Fruit fly (Drosophila melanogaster): Measurements from ENCODE around the gene CG6878.

Gene CG6878

DNA sequence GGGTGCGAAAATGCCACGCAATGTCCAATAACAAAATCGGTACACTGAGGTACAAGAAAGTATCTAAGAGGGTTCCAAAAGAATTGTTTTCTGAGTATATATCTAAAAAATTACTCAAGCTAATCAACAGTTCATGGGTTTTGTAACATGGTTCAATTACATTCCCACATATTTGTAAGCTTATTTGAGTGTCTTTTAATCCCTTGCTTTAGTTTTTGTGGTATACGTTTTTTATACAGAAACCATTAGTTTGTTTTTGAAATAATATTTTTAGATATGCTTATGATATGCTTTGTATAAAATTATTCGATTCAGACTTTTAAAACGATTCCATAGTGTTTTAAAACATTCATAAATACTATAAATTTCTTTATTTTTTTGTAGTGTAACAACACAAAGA lies 19.2 kb downstream of the CG6878 start:
- no peak for TF ChIP-seq noc (tag; optimal IDR thresholded peaks at IDR 0.05)

dm6 chr3L:15187782-15188181 lies 26.2 kb downstream of the CG6878 start:
- TF ChIP-seq noc (tag; optimal IDR thresholded peaks at IDR 0.05) = no peak

DNA sequence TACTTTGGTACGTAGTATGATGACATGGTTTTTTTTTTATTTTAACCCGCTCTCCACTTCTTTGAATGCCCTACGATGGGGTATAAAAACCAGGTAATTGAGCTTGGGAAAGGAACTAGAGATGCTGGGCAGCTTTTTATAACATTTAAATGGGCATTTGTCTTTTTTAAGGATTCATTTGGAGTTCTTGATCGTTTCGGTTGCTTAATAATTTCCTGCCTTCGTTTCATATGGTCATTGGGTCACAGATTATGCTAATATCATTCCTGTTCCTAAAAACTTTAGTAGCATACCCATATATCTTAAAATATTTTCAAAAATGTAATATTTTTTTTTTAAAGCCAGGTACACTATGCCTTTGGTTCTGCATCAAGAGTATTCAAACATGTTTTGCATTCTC lies 27.1 kb downstream of the CG6878 start:
- no peak for TF ChIP-seq noc (tag; optimal IDR thresholded peaks at IDR 0.05)

- TF ChIP-seq noc (tag; optimal IDR thresholded peaks at IDR 0.05) = no peak
Measured at dm6 chr3L:15189707-15190106, 28.1 kb downstream of the CG6878 start.

- TF ChIP-seq noc (tag; optimal IDR thresholded peaks at IDR 0.05) = no peak
Measured at dm6 chr3L:15192172-15192571, 30.6 kb downstream of the CG6878 start.

dm6 chr3L:15195548-15195947 lies 33.9 kb downstream of the CG6878 start:
- TF ChIP-seq noc (tag; optimal IDR thresholded peaks at IDR 0.05) = no peak

DNA sequence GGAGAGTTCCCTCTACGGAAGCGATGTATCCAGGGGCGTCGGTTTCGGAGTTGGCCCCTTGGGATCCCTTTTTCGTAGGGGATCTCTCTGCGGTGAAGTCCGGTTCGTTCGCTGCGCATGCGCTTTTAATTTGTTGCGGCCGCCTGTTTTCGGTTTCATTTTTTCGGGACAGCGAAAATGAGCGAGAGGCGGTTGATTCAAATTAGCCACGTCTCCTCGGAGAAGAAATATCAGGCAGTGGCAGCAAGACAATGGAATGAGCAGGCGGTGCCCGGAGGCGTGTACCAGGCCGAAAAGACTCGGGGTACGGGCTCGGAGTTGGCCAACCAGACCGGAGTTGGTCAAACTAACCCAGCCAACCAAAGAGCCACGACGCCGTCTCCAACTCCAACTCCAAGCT lies 34.6 kb downstream of the CG6878 start:
- TF ChIP-seq noc (tag; optimal IDR thresholded peaks at IDR 0.05) = no peak

- TF ChIP-seq noc (tag; optimal IDR thresholded peaks at IDR 0.05) = no peak
Measured at dm6 chr3L:15196711-15197320, 35.2 kb downstream of the CG6878 start.

DNA sequence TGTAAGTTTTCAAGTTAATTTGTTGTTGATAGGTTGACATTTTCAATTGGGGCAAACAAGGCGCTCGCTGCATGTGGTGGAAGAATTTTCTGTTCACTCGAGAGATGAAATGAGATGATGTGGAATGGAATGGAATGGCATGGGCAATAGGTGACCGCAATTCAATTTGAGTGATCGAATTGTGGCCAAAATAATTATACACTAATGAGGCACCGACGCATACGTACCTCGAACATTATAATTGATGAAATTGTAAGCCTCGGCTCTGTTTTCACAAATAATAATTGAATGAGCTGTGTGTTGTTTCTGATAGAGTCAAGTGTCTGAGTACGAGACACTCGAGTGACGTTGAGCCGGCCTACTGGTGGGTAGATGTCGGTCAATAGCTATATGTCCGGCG lies 36.4 kb downstream of the CG6878 start:
- TF ChIP-seq noc (tag; optimal IDR thresholded peaks at IDR 0.05) = no peak

DNA sequence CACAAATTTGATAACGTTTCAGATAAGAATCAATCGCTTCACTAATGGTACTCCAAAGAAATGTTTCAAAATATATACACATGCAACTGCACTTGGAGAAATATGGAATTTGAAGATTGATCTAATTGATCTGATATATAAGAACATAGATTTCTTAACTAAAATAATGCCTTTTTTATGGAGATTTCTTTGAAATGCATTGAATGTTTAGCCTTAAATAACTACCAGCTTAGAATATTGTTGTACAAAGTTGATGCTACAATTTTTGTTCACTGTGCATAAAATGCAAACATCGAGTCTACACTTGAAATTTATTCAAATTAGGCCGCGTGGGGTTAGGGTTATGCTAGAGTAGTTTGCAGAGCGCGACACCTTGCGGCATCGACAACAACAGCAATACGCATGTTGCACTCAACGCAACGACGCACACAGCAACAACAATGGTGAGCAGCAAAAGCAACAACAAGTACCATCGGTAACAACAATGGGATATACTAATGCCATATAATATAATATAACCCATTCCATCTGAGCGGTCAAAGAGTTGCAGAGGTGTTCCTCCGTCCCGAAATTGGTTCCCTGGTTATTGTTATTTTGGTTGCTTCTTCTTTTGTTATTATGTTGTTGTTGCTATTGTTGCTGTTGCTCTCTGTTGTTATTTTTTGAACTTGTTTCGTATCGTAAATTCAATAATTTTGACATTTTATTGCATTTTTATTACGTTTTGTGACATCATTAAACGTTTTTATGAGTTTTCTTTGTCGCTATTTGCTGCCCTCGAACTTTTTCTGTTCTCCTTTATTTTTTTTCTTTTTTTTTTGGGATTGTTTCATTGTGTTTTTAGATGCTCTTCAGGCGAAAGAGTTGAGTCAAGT lies 37.8 kb downstream of the CG6878 start:
- no peak for TF ChIP-seq noc (tag; optimal IDR thresholded peaks at IDR 0.05)

DNA sequence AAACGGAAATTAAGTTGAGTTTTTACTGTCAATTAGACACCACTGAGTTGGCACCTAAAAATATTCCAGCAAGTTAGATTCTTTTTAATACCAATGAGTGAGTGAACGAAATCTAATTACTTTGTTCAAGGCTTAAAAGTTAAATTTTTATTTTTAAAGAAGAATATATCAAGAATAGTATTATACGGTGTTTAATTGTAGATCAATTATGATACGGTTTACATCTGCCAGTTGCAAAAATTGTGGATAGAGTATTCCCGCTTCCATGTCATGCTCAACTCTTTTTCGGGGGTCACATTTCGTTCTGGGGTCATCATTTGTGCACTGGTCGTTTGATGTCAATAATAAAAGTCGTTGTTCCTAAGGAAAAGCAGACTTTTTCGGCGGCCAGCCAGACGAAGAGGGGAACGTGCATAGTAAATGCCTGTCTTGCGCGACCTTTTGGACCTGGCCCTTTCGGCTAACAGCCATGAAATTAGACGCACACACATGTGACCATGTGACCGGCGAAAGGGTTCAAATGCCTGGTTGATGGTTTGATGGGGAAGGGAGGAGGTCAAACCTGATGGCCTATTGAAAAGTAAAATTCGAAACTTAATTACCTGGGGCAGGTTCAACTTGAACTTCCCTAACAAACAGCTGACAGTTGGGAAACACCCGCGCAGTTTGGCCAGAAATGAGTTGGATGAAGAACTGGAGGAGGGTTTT lies 38.8 kb downstream of the CG6878 start:
- TF ChIP-seq noc (tag; optimal IDR thresholded peaks at IDR 0.05) = no peak

DNA sequence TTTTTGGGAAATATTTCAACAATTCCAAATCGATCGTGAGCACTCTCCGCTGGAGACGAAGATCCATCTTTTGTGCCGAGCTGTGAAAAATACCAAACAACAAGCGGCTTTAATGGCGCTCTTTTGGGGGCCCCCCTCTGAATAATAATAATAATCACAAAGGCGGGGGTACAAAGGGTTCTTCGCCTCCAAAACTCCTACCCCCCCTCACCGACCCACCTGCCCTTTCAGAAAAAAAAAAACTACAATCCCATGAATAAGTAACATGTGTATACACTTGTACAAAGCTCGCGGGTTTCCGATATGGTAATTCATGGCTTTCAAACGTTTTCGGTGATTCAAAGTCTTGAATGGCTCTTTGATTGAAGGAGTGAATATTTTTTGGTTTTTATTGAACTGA lies 39.7 kb downstream of the CG6878 start:
- TF ChIP-seq noc (tag; optimal IDR thresholded peaks at IDR 0.05) = no peak

DNA sequence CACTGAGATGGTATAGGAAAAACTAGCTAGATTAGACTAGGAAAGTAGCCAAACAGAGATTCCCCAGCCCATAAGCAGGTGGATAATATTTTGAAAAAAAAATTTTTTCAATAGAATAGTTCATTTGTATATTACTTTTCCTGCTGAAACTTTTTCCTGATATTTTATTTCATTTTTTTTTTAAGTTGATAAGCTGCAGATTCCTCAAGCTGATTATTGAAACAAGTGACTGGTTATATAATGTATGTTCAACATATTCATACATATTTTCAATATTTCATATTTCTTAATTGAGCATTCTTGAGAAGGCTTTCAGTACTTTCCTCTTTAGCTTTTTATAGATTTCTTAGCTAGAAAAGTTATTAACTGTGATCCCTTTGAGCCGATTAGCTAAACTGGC lies 41.5 kb downstream of the CG6878 start:
- TF ChIP-seq noc (tag; optimal IDR thresholded peaks at IDR 0.05) = no peak

- no peak for TF ChIP-seq noc (tag; optimal IDR thresholded peaks at IDR 0.05)
Measured at dm6 chr3L:15203585-15203984, 42.0 kb downstream of the CG6878 start.

- no peak for TF ChIP-seq noc (tag; optimal IDR thresholded peaks at IDR 0.05)
Measured at dm6 chr3L:15206058-15206457, 44.4 kb downstream of the CG6878 start.

DNA sequence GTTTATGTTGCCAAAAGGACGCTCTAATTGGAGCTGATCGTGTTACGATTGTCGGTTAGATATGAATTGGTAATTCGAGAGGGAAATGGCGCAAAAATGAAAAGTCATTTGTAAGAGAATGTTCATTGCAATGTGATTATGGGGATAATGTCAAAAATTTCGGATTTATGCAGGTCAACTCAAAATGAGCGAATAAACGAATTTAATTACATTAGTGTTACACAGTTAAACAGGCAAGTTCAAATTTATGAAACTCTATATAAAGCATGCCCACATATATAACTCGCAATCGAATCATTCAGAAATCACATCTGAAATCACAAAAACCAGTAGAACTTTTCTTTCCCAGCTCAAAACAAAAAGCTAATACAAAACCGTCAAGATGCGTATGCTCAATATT lies 45.9 kb downstream of the CG6878 start, which contains the start of gene Prx1:
Prx1 (plus strand) TSS at position 301 of the 400 bp plus-strand sequence.
- no peak for TF ChIP-seq noc (tag; optimal IDR thresholded peaks at IDR 0.05)

All from whole organism, larva.